Worm (Caenorhabditis elegans) whole organism, L2 larva: ENCODE measurements around the gene F53A9.3.

Experiments used
- C34F6.9 ChIP-seq: fragments of 150-350 bp; optimal IDR thresholded peaks from 2 replicates; lab custom pipeline; 2014; ENCODE audit warnings: missing biosample characterization, missing genetic modification characterization
- F13H6.1 ChIP-seq: sonication (generic microtip); optimal IDR thresholded peaks from 2 replicates; lab custom pipeline; 2016; ENCODE audit warnings: missing genetic modification characterization, missing compliant biosample characterization
- Y55F3AM.14 ChIP-seq: fragments of 200-800 bp; sonication (Bioruptor generic); optimal IDR thresholded peaks from 2 replicates; lab custom pipeline; 2018; ENCODE audit warnings: mild to moderate bottlenecking, missing genetic modification characterization, missing compliant biosample characterization
- aly-2 ChIP-seq: fragments of 150-350 bp; optimal IDR thresholded peaks from 2 replicates; lab custom pipeline; 2014; ENCODE audit warnings: missing biosample characterization, missing genetic modification characterization
- ama-1 ChIP-seq: fragments of 150-350 bp; optimal IDR thresholded peaks from 2 replicates; lab custom pipeline; 2018; ENCODE audit warnings: inconsistent platforms
- blmp-1 ChIP-seq: sonication (generic microtip); optimal IDR thresholded peaks from 2 replicates; lab custom pipeline; 2017; ENCODE audit warnings: missing genetic modification characterization, mild to moderate bottlenecking, missing compliant biosample characterization, antibody characterized with exemption, moderate library complexity; ENCODE audit not compliant: insufficient read depth
- ceh-16 ChIP-seq: fragments of 150-350 bp; optimal IDR thresholded peaks from 2 replicates; lab custom pipeline; 2014; ENCODE audit warnings: missing biosample characterization, missing genetic modification characterization
- ceh-82 ChIP-seq: fragments of 150-350 bp; optimal IDR thresholded peaks from 2 replicates; lab custom pipeline; 2014; ENCODE audit warnings: missing biosample characterization, missing genetic modification characterization
- crh-2 ChIP-seq: sonication (generic microtip); optimal IDR thresholded peaks from 2 replicates; lab custom pipeline; 2017; ENCODE audit warnings: missing biosample characterization, missing genetic modification characterization
- dmd-4 ChIP-seq: sonication (generic microtip); optimal IDR thresholded peaks from 2 replicates; lab custom pipeline; 2017; ENCODE audit warnings: missing biosample characterization, missing genetic modification characterization
- egl-27 ChIP-seq: sonication (generic microtip); optimal IDR thresholded peaks from 3 replicates; lab custom pipeline; 2017; ENCODE audit warnings: missing biosample characterization, missing genetic modification reagents, missing genetic modification characterization
- elt-3 ChIP-seq: sonication (generic microtip); optimal IDR thresholded peaks from 2 replicates; lab custom pipeline; 2017; ENCODE audit warnings: missing biosample characterization, missing genetic modification characterization
- fos-1 ChIP-seq: fragments of 150-350 bp; optimal IDR thresholded peaks from 2 replicates; lab custom pipeline; 2014; ENCODE audit warnings: missing biosample characterization, missing genetic modification characterization
- gmeb-1 ChIP-seq: fragments of 150-350 bp; optimal IDR thresholded peaks from 2 replicates; lab custom pipeline; 2014; ENCODE audit warnings: missing biosample characterization, missing genetic modification characterization
- lsy-2 ChIP-seq, 2 experiments: fragments of 150-350 bp in 1 of 2; sonication (generic microtip) in 1 of 2; optimal IDR thresholded peaks; 2 replicates each; lab custom pipeline; 2014 to 2017; ENCODE audit warnings: missing biosample characterization in 2 of 2, missing genetic modification characterization in 2 of 2
- mbf-1 ChIP-seq: sonication (generic microtip); optimal IDR thresholded peaks from 2 replicates; lab custom pipeline; 2017; ENCODE audit warnings: missing biosample characterization, missing genetic modification characterization
- mdl-1 ChIP-seq, 2 experiments: fragments of 150-350 bp in 1 of 2; sonication (generic microtip) in 1 of 2; optimal IDR thresholded peaks; 2 replicates each; lab custom pipeline; 2017; ENCODE audit warnings: missing biosample characterization in 2 of 2, missing genetic modification characterization in 2 of 2
- nhr-11 ChIP-seq: fragments of 150-350 bp; optimal IDR thresholded peaks from 2 replicates; lab custom pipeline; 2014; ENCODE audit warnings: missing biosample characterization, missing genetic modification characterization
- nhr-12 ChIP-seq: fragments of 150-350 bp; optimal IDR thresholded peaks from 2 replicates; lab custom pipeline; 2014; ENCODE audit warnings: missing biosample characterization, missing genetic modification characterization
- nhr-129 ChIP-seq: fragments of 150-350 bp; optimal IDR thresholded peaks from 2 replicates; lab custom pipeline; 2014; ENCODE audit warnings: missing biosample characterization, missing genetic modification characterization
- nhr-21 ChIP-seq: fragments of 150-350 bp; optimal IDR thresholded peaks from 2 replicates; lab custom pipeline; 2014; ENCODE audit warnings: missing biosample characterization, missing genetic modification characterization
- nhr-237 ChIP-seq: fragments of 150-350 bp; optimal IDR thresholded peaks from 2 replicates; lab custom pipeline; 2014; ENCODE audit warnings: missing biosample characterization, missing genetic modification characterization
- nhr-25 ChIP-seq: fragments of 150-350 bp; sonication (generic microtip); optimal IDR thresholded peaks from 3 replicates; lab custom pipeline; 2014; ENCODE audit warnings: missing biosample characterization, missing genetic modification characterization
- nhr-6 ChIP-seq: fragments of 150-350 bp; optimal IDR thresholded peaks from 2 replicates; lab custom pipeline; 2014; ENCODE audit warnings: missing biosample characterization, missing genetic modification characterization
- sem-4 ChIP-seq: fragments of 150-350 bp; optimal IDR thresholded peaks from 2 replicates; lab custom pipeline; 2014; ENCODE audit warnings: missing biosample characterization, missing genetic modification reagents, missing genetic modification characterization
- sma-3 ChIP-seq: sonication (generic microtip); optimal IDR thresholded peaks from 2 replicates; lab custom pipeline; 2016; ENCODE audit warnings: missing genetic modification reagents, missing genetic modification characterization, missing compliant biosample characterization
- sma-9 ChIP-seq, 2 experiments: fragments of 150-350 bp in 1 of 2; sonication (generic microtip) in 1 of 2; optimal IDR thresholded peaks; 2 replicates each; lab custom pipeline; 2014 to 2016; ENCODE audit warnings: missing genetic modification characterization in 2 of 2, mild to moderate bottlenecking in 1 of 2, missing biosample characterization in 1 of 2, missing compliant biosample characterization in 1 of 2, missing genetic modification reagents in 1 of 2, moderate library complexity in 1 of 2
- unc-55 ChIP-seq: fragments of 150-350 bp; sonication (generic microtip); optimal IDR thresholded peaks from 3 replicates; lab custom pipeline; 2014; ENCODE audit warnings: missing biosample characterization, missing genetic modification reagents, missing genetic modification characterization
- unc-62 ChIP-seq: fragments of 150-350 bp; optimal IDR thresholded peaks from 2 replicates; lab custom pipeline; 2014; ENCODE audit warnings: missing biosample characterization, missing genetic modification reagents, missing genetic modification characterization
- ztf-1 ChIP-seq: fragments of 200-800 bp; sonication (Bioruptor generic); conservative IDR thresholded peaks from 2 replicates; pipeline ENCODE4 v1.3.6; 2022; ENCODE audit warnings: missing genetic modification characterization, missing compliant biosample characterization
- ztf-11 ChIP-seq: sonication (generic microtip); optimal IDR thresholded peaks from 2 replicates; lab custom pipeline; 2017; ENCODE audit warnings: missing biosample characterization, missing genetic modification characterization

The F53A9.3 gene

DNA sequence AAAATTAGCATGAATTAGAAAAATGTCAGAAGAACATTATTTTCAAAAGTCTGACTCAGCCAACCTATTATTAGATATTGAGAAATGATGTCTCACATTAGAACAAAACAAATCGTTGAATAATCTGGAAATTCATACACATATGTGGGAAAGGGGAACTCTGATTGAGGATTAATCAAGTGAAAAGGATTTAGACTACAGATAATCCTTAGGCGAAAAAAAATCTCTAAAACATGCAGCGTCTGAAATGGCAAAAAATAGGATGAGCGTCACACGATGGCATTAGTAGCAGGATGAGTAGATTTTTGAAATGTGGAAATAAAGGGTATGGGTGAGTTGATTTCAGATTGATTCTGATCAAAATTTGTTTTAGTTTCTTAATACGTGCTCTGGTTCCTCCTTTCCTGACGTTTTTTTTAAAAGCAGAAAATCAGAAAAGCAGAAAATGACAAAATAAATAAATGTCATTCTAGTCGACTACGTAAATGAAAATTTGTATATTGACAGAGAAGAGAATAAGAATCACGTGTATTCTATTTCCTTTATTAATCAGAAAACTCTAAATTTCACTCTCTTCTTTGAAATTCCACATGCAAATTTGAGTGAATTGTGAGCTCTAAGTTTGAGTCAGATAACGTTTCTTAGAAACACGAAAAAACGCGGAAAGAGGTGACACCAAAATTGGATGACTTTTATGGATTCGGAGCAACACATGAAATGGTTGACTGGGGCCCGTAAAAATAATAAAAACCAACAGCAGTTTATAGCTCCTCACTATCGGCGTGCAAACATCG lies 36.2 kb downstream of the F53A9.3 start:
- no peak for TF ChIP-seq ztf-11 (tag; lab: Kevin White, UChicago)
- TF ChIP-seq gmeb-1 (tag; lab: Kevin White, UChicago), result no peak
- TF ChIP-seq egl-27, result no peak
- no peak for TF ChIP-seq mbf-1
- no peak for TF ChIP-seq nhr-21 (tag; lab: Kevin White, UChicago)
- TF ChIP-seq elt-3 (tag; lab: Kevin White, UChicago), result no peak
- no peak for TF ChIP-seq blmp-1 (tag; lab: Kevin White, UChicago)
- TF ChIP-seq nhr-6 (tag; lab: Kevin White, UChicago), result no peak
- no peak for TF ChIP-seq ceh-82 (tag; lab: Kevin White, UChicago)
- TF ChIP-seq nhr-237, result no peak
- TF ChIP-seq nhr-11 (tag; lab: Kevin White, UChicago), result no peak
- no peak for TF ChIP-seq unc-62 (GFP tag; lab: Kevin White, UChicago)

DNA sequence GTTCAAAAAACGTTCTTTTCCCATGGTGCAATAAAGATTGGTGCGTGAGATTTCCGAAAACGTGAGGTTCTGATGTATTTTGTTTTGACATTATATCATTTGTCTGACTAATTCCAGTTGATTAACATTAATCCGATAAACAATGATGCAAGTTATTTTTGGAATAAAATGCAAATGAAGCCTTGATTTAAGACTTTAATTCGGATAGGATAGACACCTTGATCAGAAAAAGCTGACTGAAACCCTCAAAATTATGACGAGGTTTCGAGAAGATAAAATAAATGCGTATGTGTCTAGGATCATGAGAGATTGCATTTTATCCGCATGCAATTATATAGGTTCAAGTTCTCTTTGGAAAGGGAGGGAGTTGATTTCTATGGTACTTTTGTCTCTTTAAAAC lies 37.4 kb downstream of the F53A9.3 start:
- TF ChIP-seq egl-27 (no peak), blmp-1 (tag; lab: Kevin White, UChicago) (no peak), nhr-12 (no peak), C34F6.9 (tag; lab: Kevin White, UChicago) (no peak)

DNA sequence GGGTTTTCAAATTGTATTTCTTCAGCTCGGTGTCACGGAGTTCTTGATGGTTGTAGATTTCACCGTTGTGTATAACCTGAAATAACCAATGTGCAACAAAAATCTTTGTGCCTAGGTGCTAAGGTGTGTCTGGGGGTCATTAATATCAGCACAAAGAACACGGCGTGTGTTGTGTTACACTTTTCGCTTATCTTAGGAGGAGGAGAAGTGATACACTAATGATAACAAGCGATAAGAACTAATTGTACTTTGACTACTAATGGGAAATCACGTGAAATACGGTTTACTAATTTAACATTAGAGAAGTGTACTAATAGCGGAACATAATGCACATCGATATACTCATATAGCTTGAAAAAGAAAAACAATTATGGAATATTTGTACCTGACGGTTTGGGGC lies 42.1 kb downstream of the F53A9.3 start:
- peak; percentile 49 for TF ChIP-seq gmeb-1 (tag; lab: Kevin White, UChicago)
- peak; percentile 94 for TF ChIP-seq sma-9 (GFP tag; optimal IDR thresholded peaks at IDR 0.05; lab: Kevin White, UChicago)
- TF ChIP-seq sma-9 (tag; optimal IDR thresholded peaks at IDR 0.05; lab: Kevin White, UChicago), result no peak
- peak; percentile 23 for TF ChIP-seq nhr-21 (tag; lab: Kevin White, UChicago)
- peak; percentile 37 for TF ChIP-seq nhr-129 (tag; lab: Kevin White, UChicago)
- TF ChIP-seq mbf-1, result no peak
- TF ChIP-seq aly-2 (tag; lab: Kevin White, UChicago), result no peak
- peak; percentile 26 for TF ChIP-seq F13H6.1 (tag; lab: Kevin White, UChicago)
- peak; percentile 93 for TF ChIP-seq fos-1 (tag; lab: Kevin White, UChicago)
- peak; percentile 33 for TF ChIP-seq sma-3 (GFP tag; lab: Kevin White, UChicago)
- TF ChIP-seq crh-2 (tag; lab: Kevin White, UChicago), result peak; percentile 49
- no peak for TF ChIP-seq ztf-1 (GFP tag; lab: Robert Waterston, UW)

DNA sequence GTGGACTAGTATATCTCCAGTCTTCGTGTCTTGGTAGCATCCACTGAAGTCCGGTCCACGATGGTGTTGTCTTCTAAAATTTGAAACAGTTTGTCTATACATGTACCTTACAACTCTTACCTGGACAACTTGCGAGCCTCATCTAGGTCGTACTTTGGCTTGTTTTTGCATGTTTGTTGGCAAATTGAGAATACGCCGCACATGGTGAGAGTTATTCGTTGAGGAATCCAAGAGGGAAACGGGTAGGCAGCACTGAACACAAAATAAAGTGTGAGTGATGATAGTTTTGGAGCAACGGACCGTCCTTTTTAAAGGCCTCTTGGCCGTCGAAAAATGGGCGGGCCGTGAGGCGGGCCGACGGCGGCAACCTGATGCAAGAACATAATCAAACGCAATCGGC lies 42.5 kb downstream of the F53A9.3 start, which contains the start of gene asns-2:
asns-2 (minus strand) TSS at position 282 of the 400 bp plus-strand sequence.
- TF ChIP-seq ama-1 (lab: Kevin White, UChicago), result peak; percentile 4
- no peak for TF ChIP-seq Y55F3AM.14

DNA sequence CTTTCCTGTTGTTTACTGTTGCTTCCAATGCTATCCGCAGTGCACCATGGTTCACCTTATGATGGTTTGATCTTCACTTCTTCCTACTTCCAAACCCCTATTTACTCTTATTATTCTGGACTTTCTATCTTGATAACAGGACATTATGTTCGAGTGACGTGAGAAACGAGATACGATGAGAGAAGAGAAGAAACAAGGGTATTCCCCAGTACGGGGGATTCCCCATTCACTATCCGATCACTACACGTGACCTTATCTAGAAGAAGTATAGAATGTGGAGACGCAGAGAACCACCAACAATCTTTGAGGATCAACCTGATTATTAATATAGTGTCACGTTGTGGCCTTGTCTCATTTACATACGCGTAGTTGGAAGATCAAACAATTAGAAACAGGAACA lies 44.4 kb downstream of the F53A9.3 start:
- TF ChIP-seq dmd-4 (tag; lab: Kevin White, UChicago) (no peak), lsy-2 (tag; optimal IDR thresholded peaks at IDR 0.05; lab: Kevin White, UChicago) (no peak), nhr-21 (tag; lab: Kevin White, UChicago) (peak; percentile 63), egl-27 (peak; percentile 10), sem-4 (no peak), sma-9 (GFP tag; optimal IDR thresholded peaks at IDR 0.05; lab: Kevin White, UChicago) (peak; percentile 97), sma-9 (tag; optimal IDR thresholded peaks at IDR 0.05; lab: Kevin White, UChicago) (no peak), mdl-1 (tag; optimal IDR thresholded peaks at IDR 0.05; lab: Kevin White, UChicago) (peak; percentile 36 to 60), unc-55 (no peak), ceh-16 (tag; lab: Kevin White, UChicago) (no peak), crh-2 (tag; lab: Kevin White, UChicago) (peak; percentile 33), sma-3 (GFP tag; lab: Kevin White, UChicago) (peak; percentile 42), blmp-1 (tag; lab: Kevin White, UChicago) (peak; percentile 52), nhr-25 (no peak), nhr-129 (tag; lab: Kevin White, UChicago) (peak; percentile 19)
- TF ChIP-seq, all 48 proteins: peak for 8
